Worm (Caenorhabditis elegans) whole organism, midembryonic: ENCODE data around the gene ZC266.1.

ENCODE experiments used
- cog-1 ChIP-seq: sonication (generic microtip); optimal IDR thresholded peaks from 2 replicates; lab custom pipeline; 2016; ENCODE audit warnings: missing genetic modification characterization, missing compliant biosample characterization
- flt-1 ChIP-seq: fragments of 200-800 bp; sonication (Bioruptor generic); IDR thresholded peaks from 2 replicates; pipeline ENCODE4 v1.3.6; 2022; ENCODE audit warnings: missing genetic modification characterization, missing compliant biosample characterization
- med-1 ChIP-seq: sonication (generic microtip); optimal IDR thresholded peaks from 2 replicates; lab custom pipeline; 2017; ENCODE audit warnings: missing genetic modification characterization, mild to moderate bottlenecking, missing compliant biosample characterization, antibody characterized with exemption, missing genetic modification reagents; ENCODE audit not compliant: insufficient read depth
- ref-1 ChIP-seq: fragments of 200-800 bp; sonication (Bioruptor generic); conservative IDR thresholded peaks from 2 replicates; pipeline ENCODE4 v1.3.6; 2022; ENCODE audit warnings: missing genetic modification reagents, missing genetic modification characterization, missing compliant biosample characterization
- tab-1 ChIP-seq: fragments of 200-800 bp; sonication (Bioruptor generic); IDR thresholded peaks from 2 replicates; pipeline ENCODE4 v1.3.6; 2022; ENCODE audit warnings: missing genetic modification characterization, missing compliant biosample characterization
- ztf-23 ChIP-seq: fragments of 200-800 bp; sonication (Bioruptor generic); IDR thresholded peaks from 2 replicates; pipeline ENCODE4 v1.3.6; 2022; ENCODE audit warnings: missing genetic modification reagents, missing genetic modification characterization, missing compliant biosample characterization

DNA sequence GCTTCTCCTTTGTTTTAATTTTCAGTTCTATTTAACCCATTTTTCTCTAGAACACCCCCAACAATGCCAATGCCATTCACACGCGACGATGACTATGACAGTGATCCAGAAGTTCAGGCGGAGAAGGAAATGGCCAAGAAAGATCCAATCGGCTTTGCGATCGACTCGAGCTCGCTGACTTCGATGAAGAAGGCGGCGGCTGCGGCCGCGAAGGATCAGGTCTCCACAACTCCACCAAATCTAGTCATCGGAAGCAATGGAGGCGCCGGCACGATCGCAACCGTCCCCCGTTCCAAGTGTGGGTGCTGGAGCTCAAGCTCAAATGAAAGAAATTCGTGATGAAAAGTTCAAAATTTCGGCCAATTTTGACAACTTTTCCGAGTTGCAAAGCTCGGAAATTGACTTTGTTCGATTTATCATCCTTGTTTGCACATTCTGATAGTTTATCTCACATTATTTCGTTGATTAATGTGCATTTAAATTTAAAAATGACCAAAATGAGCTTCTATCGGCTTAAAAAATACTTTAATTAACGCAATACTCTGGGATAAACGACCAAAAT, 12.1 kb downstream of the ZC266.1 start, which contains the start of gene K03B4.2:
- TF ChIP-seq tab-1 (GFP tag; lab: Robert Waterston, UW) (no peak), flt-1 (GFP tag; lab: Robert Waterston, UW) (no peak), med-1 (GFP tag; lab: Kevin White, UChicago) (no peak), ref-1 (GFP tag; lab: Robert Waterston, UW) (no peak), cog-1 (tag; lab: Kevin White, UChicago) (no peak), ztf-23 (GFP tag; lab: Robert Waterston, UW) (no peak)
